Worm (Caenorhabditis elegans): Measurements from ENCODE around the gene glrx-22.

DNA sequence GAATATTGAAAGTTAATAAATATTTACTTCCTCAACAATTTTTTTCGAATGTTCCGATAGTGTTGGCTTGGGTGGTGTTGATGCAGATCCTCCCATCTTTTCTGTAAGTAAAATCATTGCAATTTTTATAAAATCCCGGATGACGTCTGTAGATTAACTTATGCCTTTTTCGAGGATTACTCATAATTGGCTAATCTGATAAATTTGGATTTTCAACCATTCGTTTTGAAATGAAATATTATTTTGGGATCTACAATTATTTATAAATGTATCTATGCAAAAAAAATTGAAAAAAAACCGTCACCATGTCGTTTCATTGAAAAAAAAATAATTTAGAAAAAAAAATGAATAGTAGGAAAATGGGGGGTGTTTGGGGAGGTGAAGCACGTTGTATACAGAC is at the start of gene glrx-22:
- TF ChIP-seq saeg-2 (GFP tag; IDR thresholded peaks at IDR 0.05) (no peak), pqm-1 (tag; optimal IDR thresholded peaks at IDR 0.05) (no peak), lsy-2 (tag; optimal IDR thresholded peaks at IDR 0.05) (no peak), F49E8.2 (tag; optimal IDR thresholded peaks at IDR 0.05; ENCODE audit: borderline replicate concordance) (no peak), cey-2 (tag; optimal IDR thresholded peaks at IDR 0.05; ENCODE audit: borderline replicate concordance, insufficient read depth) (no peak), nhr-42 (GFP tag; IDR thresholded peaks at IDR 0.05) (no peak), nhr-48 (tag; optimal IDR thresholded peaks at IDR 0.05) (no peak), nhr-11 (tag; optimal IDR thresholded peaks at IDR 0.05) (no peak), hlh-30 (tag; optimal IDR thresholded peaks at IDR 0.05; ENCODE audit: insufficient read depth) (no peak), ceh-82 (tag; optimal IDR thresholded peaks at IDR 0.05) (no peak)
